Worm (Caenorhabditis elegans): ENCODE measurements around the gene best-20.
A peak's percentile ranks its signal among the peaks of the same experiment; 100 is the strongest.

best-20 gene

ce11 chrIV:3741874-3742273, 14.1 kb upstream of the best-20 start:
- TF ChIP-seq nhr-28 (tag; optimal IDR thresholded peaks at IDR 0.05) (no peak), jun-1 (tag; optimal IDR thresholded peaks at IDR 0.05) (no peak), lin-39 (tag; optimal IDR thresholded peaks at IDR 0.05) (no peak), fkh-2 (tag; optimal IDR thresholded peaks at IDR 0.05) (no peak)

ce11 chrIV:3742426-3742839, 13.6 kb upstream of the best-20 start:
- peak; percentile 36 for TF ChIP-seq snpc-4 (tag; optimal IDR thresholded peaks at IDR 0.05)
- TF ChIP-seq aly-2 (tag; optimal IDR thresholded peaks at IDR 0.05) = no peak
- no peak for TF ChIP-seq nhr-28 (tag; optimal IDR thresholded peaks at IDR 0.05)
- TF ChIP-seq nhr-11 (tag; optimal IDR thresholded peaks at IDR 0.05) = no peak
- TF ChIP-seq ceh-28 (tag; optimal IDR thresholded peaks at IDR 0.05) = peak; percentile 95
- peak; percentile 86 for TF ChIP-seq egl-5 (tag; optimal IDR thresholded peaks at IDR 0.05)
- peak; percentile 85 for TF ChIP-seq jun-1 (tag; optimal IDR thresholded peaks at IDR 0.05)
- no peak for TF ChIP-seq ZK546.5 (tag; optimal IDR thresholded peaks at IDR 0.05)
- TF ChIP-seq nhr-67 (tag; optimal IDR thresholded peaks at IDR 0.05) = no peak
- peak; percentile 82 for TF ChIP-seq lin-39 (tag; optimal IDR thresholded peaks at IDR 0.05)
- no peak for TF ChIP-seq egl-27 (tag; optimal IDR thresholded peaks at IDR 0.05)
- no peak for TF ChIP-seq mml-1 (tag; optimal IDR thresholded peaks at IDR 0.05)
- peak; percentile 48 for TF ChIP-seq lsy-12 (tag; optimal IDR thresholded peaks at IDR 0.05)
- no peak for TF ChIP-seq ceh-16 (tag; optimal IDR thresholded peaks at IDR 0.05)
- TF ChIP-seq zag-1 (tag; optimal IDR thresholded peaks at IDR 0.05) = no peak
- TF ChIP-seq ztf-4 (tag; optimal IDR thresholded peaks at IDR 0.05) = no peak
- TF ChIP-seq elt-2 (tag; optimal IDR thresholded peaks at IDR 0.05) = peak; percentile 66
- no peak for TF ChIP-seq unc-62 (GFP tag; optimal IDR thresholded peaks at IDR 0.05)
- no peak for TF ChIP-seq nhr-12 (tag; optimal IDR thresholded peaks at IDR 0.05)
- no peak for TF ChIP-seq sea-2 (GFP tag; optimal IDR thresholded peaks at IDR 0.05)
- TF ChIP-seq ztf-11 (tag; optimal IDR thresholded peaks at IDR 0.05) = no peak
- no peak for TF ChIP-seq elt-1 (tag; optimal IDR thresholded peaks at IDR 0.05)
- peak; percentile 51 for TF ChIP-seq nhr-43 (tag; optimal IDR thresholded peaks at IDR 0.05; ENCODE audit: poor library complexity, severe bottlenecking)
- TF ChIP-seq unc-39 (tag; optimal IDR thresholded peaks at IDR 0.05) = no peak
- TF ChIP-seq fos-1 (tag; optimal IDR thresholded peaks at IDR 0.05) = no peak
- TF ChIP-seq pqm-1 (tag; optimal IDR thresholded peaks at IDR 0.05) = peak; percentile 72
- peak; percentile 10 for TF ChIP-seq nhr-77 (tag; optimal IDR thresholded peaks at IDR 0.05)
- TF ChIP-seq hmg-11 (tag; optimal IDR thresholded peaks at IDR 0.05) = peak; percentile 90
- TF ChIP-seq pha-4 (tag; optimal IDR thresholded peaks at IDR 0.05) = peak; percentile 75
- no peak for TF ChIP-seq elt-3 (tag; optimal IDR thresholded peaks at IDR 0.05)
- no peak for TF ChIP-seq ceh-9 (tag; optimal IDR thresholded peaks at IDR 0.05)
- peak; percentile 60 for TF ChIP-seq tbx-2 (tag; optimal IDR thresholded peaks at IDR 0.05)
- peak; percentile 93 for TF ChIP-seq nfya-1 (tag; optimal IDR thresholded peaks at IDR 0.05; ENCODE audit: insufficient read depth)
- peak; percentile 33 for TF ChIP-seq mdl-1 (tag; optimal IDR thresholded peaks at IDR 0.05)
- no peak for TF ChIP-seq nhr-237 (tag; optimal IDR thresholded peaks at IDR 0.05)
- TF ChIP-seq ama-1 (optimal IDR thresholded peaks at IDR 0.05) = peak; percentile 31
- peak; percentile 78 for TF ChIP-seq lin-15B (tag; optimal IDR thresholded peaks at IDR 0.05)
- no peak for TF ChIP-seq daf-12 (tag; optimal IDR thresholded peaks at IDR 0.05)
- TF ChIP-seq fkh-2 (tag; optimal IDR thresholded peaks at IDR 0.05) = no peak
- peak; percentile 80 for TF ChIP-seq skn-1 (tag; optimal IDR thresholded peaks at IDR 0.05)
- no peak for TF ChIP-seq nhr-76 (tag; optimal IDR thresholded peaks at IDR 0.05)
- peak; percentile 60 for TF ChIP-seq R02D3.7 (tag; optimal IDR thresholded peaks at IDR 0.05)
- TF ChIP-seq nhr-23 (tag; optimal IDR thresholded peaks at IDR 0.05) = peak; percentile 75
- TF ChIP-seq ceh-82 (tag; optimal IDR thresholded peaks at IDR 0.05) = no peak
- no peak for TF ChIP-seq eor-1 (tag; optimal IDR thresholded peaks at IDR 0.05)
- peak; percentile 88 for TF ChIP-seq nhr-25 (tag; optimal IDR thresholded peaks at IDR 0.05)
- no peak for TF ChIP-seq fkh-10 (GFP tag; optimal IDR thresholded peaks at IDR 0.05)
